Worm (Caenorhabditis elegans) whole organism, young adult: ENCODE data around the gene sru-39.

ENCODE experiments used
- B0035.1 ChIP-seq: sonication (generic microtip); optimal IDR thresholded peaks from 2 replicates; lab custom pipeline; 2016; ENCODE audit warnings: missing genetic modification characterization, mild to moderate bottlenecking, missing compliant biosample characterization, missing genotype, missing genetic modification reagents
- B0261.1 ChIP-seq: sonication (generic microtip); optimal IDR thresholded peaks from 2 replicates; lab custom pipeline; 2016; ENCODE audit warnings: mild to moderate bottlenecking, missing genetic modification characterization, moderate library complexity, missing compliant biosample characterization
- B0336.3 ChIP-seq: fragments of 200-800 bp; sonication (Bioruptor generic); IDR thresholded peaks from 2 replicates; pipeline ENCODE4 v1.3.6; 2022; ENCODE audit warnings: missing genetic modification characterization, missing compliant biosample characterization
- C06A6.2 ChIP-seq: fragments of 200-800 bp; sonication (Bioruptor generic); conservative IDR thresholded peaks from 2 replicates; pipeline ENCODE4 v1.3.6; 2022; ENCODE audit warnings: missing genetic modification characterization, missing compliant biosample characterization
- F10E7.11 ChIP-seq: sonication (generic microtip); optimal IDR thresholded peaks from 2 replicates; lab custom pipeline; 2017; ENCODE audit warnings: mild to moderate bottlenecking, missing genetic modification characterization, moderate library complexity, missing compliant biosample characterization
- F39B2.1 ChIP-seq: fragments of 200-800 bp; sonication (Bioruptor generic); IDR thresholded peaks from 2 replicates; pipeline ENCODE4 v1.3.6; 2022; ENCODE audit warnings: missing genetic modification reagents, missing genetic modification characterization, missing compliant biosample characterization
- F49E8.2 ChIP-seq: sonication (generic microtip); optimal IDR thresholded peaks from 3 replicates; lab custom pipeline; 2017; ENCODE audit warnings: missing genetic modification characterization, mild to moderate bottlenecking, missing compliant biosample characterization, antibody characterized with exemption, moderate library complexity; ENCODE audit not compliant: insufficient read depth
- F55B11.4 ChIP-seq: sonication (generic microtip); optimal IDR thresholded peaks from 2 replicates; lab custom pipeline; 2016; ENCODE audit warnings: missing compliant biosample characterization, missing genetic modification characterization, borderline replicate concordance; ENCODE audit not compliant: insufficient read depth
- F57C9.4 ChIP-seq: sonication (generic microtip); optimal IDR thresholded peaks from 2 replicates; lab custom pipeline; 2017; ENCODE audit warnings: mild to moderate bottlenecking, missing genetic modification characterization, missing compliant biosample characterization
- K11D2.4 ChIP-seq: fragments of 200-800 bp; sonication (Bioruptor generic); IDR thresholded peaks from 2 replicates; pipeline ENCODE4 v1.3.6; 2022; ENCODE audit warnings: missing genetic modification reagents, missing genetic modification characterization, missing compliant biosample characterization
- Y53F4B.3 ChIP-seq: fragments of 200-800 bp; sonication (Bioruptor generic); IDR thresholded peaks from 2 replicates; pipeline ENCODE4 v1.3.6; 2022; ENCODE audit warnings: missing genetic modification reagents, missing genetic modification characterization, missing compliant biosample characterization
- Y79H2A.3 ChIP-seq: fragments of 200-800 bp; sonication (Bioruptor generic); conservative IDR thresholded peaks from 2 replicates; pipeline ENCODE4 v1.3.6; 2022; ENCODE audit warnings: missing genetic modification reagents, missing genetic modification characterization, missing compliant biosample characterization
- ZK185.1 ChIP-seq: sonication (generic microtip); optimal IDR thresholded peaks from 2 replicates; lab custom pipeline; 2016; ENCODE audit warnings: mild to moderate bottlenecking, missing genetic modification characterization, missing compliant biosample characterization; ENCODE audit not compliant: poor library complexity, severe bottlenecking
- aptf-2 ChIP-seq: fragments of 200-800 bp; sonication (Bioruptor generic); conservative IDR thresholded peaks from 2 replicates; pipeline ENCODE4 v1.3.6; 2022; ENCODE audit warnings: missing genetic modification reagents, missing genetic modification characterization, missing compliant biosample characterization
- aptf-3 ChIP-seq: fragments of 200-800 bp; sonication (Bioruptor generic); IDR thresholded peaks from 2 replicates; pipeline ENCODE4 v1.3.6; 2022; ENCODE audit warnings: missing genetic modification characterization, missing compliant biosample characterization
- athp-1 ChIP-seq: sonication (generic microtip); optimal IDR thresholded peaks from 2 replicates; lab custom pipeline; 2017; ENCODE audit warnings: mild to moderate bottlenecking, missing genetic modification characterization, missing compliant biosample characterization
- attf-5 ChIP-seq: fragments of 200-800 bp; sonication (Bioruptor generic); optimal IDR thresholded peaks from 2 replicates; lab custom pipeline; 2018; ENCODE audit warnings: mild to moderate bottlenecking, missing genetic modification characterization, missing compliant biosample characterization
- cebp-1 ChIP-seq, 2 experiments: fragments of 200-800 bp in 1 of 2; sonication (Bioruptor generic) in 1 of 2; sonication (generic microtip) in 1 of 2; IDR thresholded peaks in 1 of 2; optimal IDR thresholded peaks in 1 of 2; 2 replicates each; pipeline versions ENCODE4 v1.3.6 to Lab custom; 2017 to 2022; ENCODE audit warnings: missing compliant biosample characterization in 2 of 2, missing genetic modification characterization in 2 of 2, mild to moderate bottlenecking in 1 of 2, missing genetic modification reagents in 1 of 2, moderate library complexity in 1 of 2
- ceh-100 ChIP-seq: fragments of 200-800 bp; sonication (Bioruptor generic); IDR thresholded peaks from 2 replicates; pipeline ENCODE4 v1.3.6; 2022; ENCODE audit warnings: missing genetic modification reagents, missing genetic modification characterization, missing compliant biosample characterization
- ceh-91 ChIP-seq: fragments of 200-800 bp; sonication (Bioruptor generic); IDR thresholded peaks from 2 replicates; pipeline ENCODE4 v1.3.6; 2022; ENCODE audit warnings: missing genetic modification reagents, missing genetic modification characterization, missing compliant biosample characterization
- chd-7 ChIP-seq: sonication (generic microtip); optimal IDR thresholded peaks from 2 replicates; lab custom pipeline; 2016; ENCODE audit warnings: mild to moderate bottlenecking, missing genetic modification characterization, moderate library complexity, missing compliant biosample characterization
- dox-1 ChIP-seq: fragments of 200-800 bp; sonication (Bioruptor generic); IDR thresholded peaks from 2 replicates; pipeline ENCODE4 v1.3.6; 2022; ENCODE audit warnings: missing genetic modification reagents, missing genetic modification characterization, missing compliant biosample characterization
- dpff-1 ChIP-seq: sonication (generic microtip); optimal IDR thresholded peaks from 2 replicates; lab custom pipeline; 2017; ENCODE audit warnings: mild to moderate bottlenecking, missing genetic modification characterization, missing compliant biosample characterization
- egrh-3 ChIP-seq: fragments of 200-800 bp; sonication (Bioruptor generic); IDR thresholded peaks from 2 replicates; pipeline ENCODE4 v1.3.6; 2022; ENCODE audit warnings: missing genetic modification reagents, missing genetic modification characterization, missing compliant biosample characterization
- ekl-4 ChIP-seq: fragments of 200-800 bp; sonication (Bioruptor generic); IDR thresholded peaks from 2 replicates; pipeline ENCODE4 v1.3.6; 2022; ENCODE audit warnings: missing genetic modification reagents, missing genetic modification characterization, missing compliant biosample characterization
- ets-4 ChIP-seq: fragments of 200-800 bp; sonication (Bioruptor generic); optimal IDR thresholded peaks from 2 replicates; lab custom pipeline; 2018; ENCODE audit warnings: mild to moderate bottlenecking, missing genetic modification characterization, missing compliant biosample characterization
- him-1 ChIP-seq: sonication (generic microtip); optimal IDR thresholded peaks from 2 replicates; lab custom pipeline; 2016; ENCODE audit warnings: missing genotype, missing genetic modification reagents, missing genetic modification characterization, missing compliant biosample characterization
- hlh-26 ChIP-seq: fragments of 200-800 bp; sonication (Bioruptor generic); conservative IDR thresholded peaks from 2 replicates; pipeline ENCODE4 v1.3.6; 2022; ENCODE audit warnings: missing genetic modification reagents, missing genetic modification characterization, missing compliant biosample characterization
- lin-35 ChIP-seq, 3 experiments: fragments of 150-350 bp in 2 of 3; sonication (generic microtip) in 1 of 3; optimal IDR thresholded peaks; 2 replicates each; lab custom pipeline; 2014 to 2018; ENCODE audit warnings: missing biosample characterization in 3 of 3, missing genetic modification characterization in 3 of 3, missing genetic modification reagents in 3 of 3
- lin-54 ChIP-seq: fragments of 200-800 bp; sonication (Bioruptor generic); optimal IDR thresholded peaks from 2 replicates; lab custom pipeline; 2018; ENCODE audit warnings: mild to moderate bottlenecking, missing genetic modification characterization, missing compliant biosample characterization
- lsl-1 ChIP-seq: fragments of 200-800 bp; sonication (Bioruptor generic); optimal IDR thresholded peaks from 2 replicates; lab custom pipeline; 2018; ENCODE audit warnings: mild to moderate bottlenecking, missing genetic modification characterization, moderate library complexity, missing compliant biosample characterization
- madf-3 ChIP-seq: fragments of 200-800 bp; sonication (Bioruptor generic); IDR thresholded peaks from 2 replicates; pipeline ENCODE4 v1.3.6; 2022; ENCODE audit warnings: missing genetic modification reagents, missing genetic modification characterization, missing compliant biosample characterization
- madf-6 ChIP-seq: fragments of 200-800 bp; sonication (Bioruptor generic); IDR thresholded peaks from 2 replicates; pipeline ENCODE4 v1.3.6; 2022; ENCODE audit warnings: missing genetic modification reagents, missing genetic modification characterization, missing compliant biosample characterization
- mxl-1 ChIP-seq: sonication (generic microtip); optimal IDR thresholded peaks from 2 replicates; lab custom pipeline; 2016; ENCODE audit warnings: missing genetic modification characterization, missing compliant biosample characterization
- nfya-2 ChIP-seq: fragments of 200-800 bp; sonication (Bioruptor generic); IDR thresholded peaks from 2 replicates; pipeline ENCODE4 v1.3.6; 2022; ENCODE audit warnings: missing genetic modification reagents, missing genetic modification characterization, missing compliant biosample characterization
- nfyb-1 ChIP-seq: fragments of 200-800 bp; sonication (Bioruptor generic); IDR thresholded peaks from 2 replicates; pipeline ENCODE4 v1.3.6; 2022; ENCODE audit warnings: missing genetic modification reagents, missing genetic modification characterization, missing compliant biosample characterization
- nhr-179 ChIP-seq: sonication (generic microtip); optimal IDR thresholded peaks from 2 replicates; lab custom pipeline; 2016; ENCODE audit warnings: mild to moderate bottlenecking, missing genetic modification characterization, missing compliant biosample characterization
- nhr-27 ChIP-seq: fragments of 200-800 bp; sonication (Bioruptor generic); optimal IDR thresholded peaks from 2 replicates; lab custom pipeline; 2018; ENCODE audit warnings: mild to moderate bottlenecking, missing genetic modification characterization, moderate library complexity, missing compliant biosample characterization
- pha-4 ChIP-seq: fragments of 150-350 bp; sonication (generic microtip); optimal IDR thresholded peaks from 2 replicates; lab custom pipeline; 2014; ENCODE audit warnings: missing biosample characterization, missing genetic modification reagents, missing genetic modification characterization
- rec-8 ChIP-seq, 2 experiments: sonication (generic microtip); optimal IDR thresholded peaks; 2 replicates each; lab custom pipeline; 2016; ENCODE audit warnings: mild to moderate bottlenecking in 2 of 2, missing genetic modification characterization in 2 of 2, missing genetic modification reagents in 2 of 2, missing genotype in 2 of 2, missing biosample characterization in 1 of 2, missing compliant biosample characterization in 1 of 2, moderate library complexity in 1 of 2
- sdz-38 ChIP-seq: sonication (generic microtip); optimal IDR thresholded peaks from 2 replicates; lab custom pipeline; 2016; ENCODE audit warnings: missing genotype, missing genetic modification characterization, missing compliant biosample characterization
- sea-2 ChIP-seq: fragments of 200-800 bp; sonication (Bioruptor generic); IDR thresholded peaks from 2 replicates; pipeline ENCODE4 v1.3.6; 2022; ENCODE audit warnings: missing genetic modification characterization, missing compliant biosample characterization
- snpc-1.1 ChIP-seq: sonication (generic microtip); optimal IDR thresholded peaks from 2 replicates; lab custom pipeline; 2017; ENCODE audit warnings: missing genetic modification characterization, mild to moderate bottlenecking, missing compliant biosample characterization, antibody characterized with exemption, moderate library complexity, missing genotype, missing genetic modification reagents; ENCODE audit not compliant: insufficient read depth
- tlf-1 ChIP-seq: fragments of 200-800 bp; sonication (Bioruptor generic); optimal IDR thresholded peaks from 2 replicates; lab custom pipeline; 2018; ENCODE audit warnings: mild to moderate bottlenecking, missing genetic modification characterization, missing compliant biosample characterization
- zfh-2 ChIP-seq: fragments of 200-800 bp; sonication (Bioruptor generic); conservative IDR thresholded peaks from 2 replicates; pipeline ENCODE4 v1.3.6; 2022; ENCODE audit warnings: missing genetic modification reagents, missing genetic modification characterization, missing compliant biosample characterization
- zim-3 ChIP-seq: sonication (generic microtip); optimal IDR thresholded peaks from 2 replicates; lab custom pipeline; 2017; ENCODE audit warnings: mild to moderate bottlenecking, missing genetic modification characterization, moderate library complexity, missing compliant biosample characterization
- ztf-3 ChIP-seq: fragments of 200-800 bp; sonication (Bioruptor generic); optimal IDR thresholded peaks from 2 replicates; lab custom pipeline; 2018; ENCODE audit warnings: mild to moderate bottlenecking, missing genetic modification characterization, missing compliant biosample characterization

sru-39 gene

ce11 chrV:9786721-9787131 lies 16.6 kb upstream of the sru-39 start, which contains the start of gene F46B6.6:
Gene F46B6.6, minus strand, starts transcription at chrV:9786868.
- TF ChIP-seq aptf-2 (GFP tag; lab: Robert Waterston, UW) (no peak), B0261.1 (tag; lab: Kevin White, UChicago) (no peak), F57C9.4 (no peak), chd-7 (tag; lab: Kevin White, UChicago) (peak; percentile 80), ztf-3 (GFP tag; lab: Kevin White, UChicago) (peak; percentile 8), hlh-26 (GFP tag; lab: Robert Waterston, UW) (no peak), ets-4 (GFP tag; lab: Kevin White, UChicago) (no peak), attf-5 (peak; percentile 41), snpc-1.1 (peak; percentile 11), lin-35 (GFP tag; optimal IDR thresholded peaks at IDR 0.05; lab: Kevin White, UChicago) (peak in 1 of 3 experiments; percentile 24), him-1 (tag; lab: Kevin White, UChicago) (no peak), madf-6 (GFP tag; lab: Robert Waterston, UW) (peak; percentile 29; the same call in 1 of the 2 replicates), Y79H2A.3 (GFP tag; lab: Robert Waterston, UW) (no peak), zim-3 (tag; lab: Kevin White, UChicago) (peak; percentile 52), B0035.1 (peak; percentile 3), nhr-27 (tag; lab: Kevin White, UChicago) (peak; percentile 22), K11D2.4 (GFP tag; lab: Robert Waterston, UW) (peak; percentile 41; the same call in 1 of the 2 replicates), aptf-3 (no peak), ceh-100 (GFP tag; lab: Robert Waterston, UW) (no peak), lin-54 (GFP tag; lab: Kevin White, UChicago) (peak; percentile 21), B0336.3 (GFP tag; lab: Robert Waterston, UW) (peak; percentile 47; the same call in 1 of the 2 replicates), F49E8.2 (tag; lab: Kevin White, UChicago) (peak; percentile 53), ZK185.1 (tag; lab: Kevin White, UChicago) (no peak), C06A6.2 (0 out of 2 replicates have a peak, but pooled peaks have one; percentile 10), dox-1 (GFP tag; lab: Robert Waterston, UW) (no peak), tlf-1 (peak; percentile 12), ceh-91 (GFP tag; lab: Robert Waterston, UW) (no peak), cebp-1 (GFP tag; IDR thresholded peaks at IDR 0.05; lab: Robert Waterston, UW) (no peak), cebp-1 (tag; optimal IDR thresholded peaks at IDR 0.05; lab: Kevin White, UChicago) (peak; percentile 54), sdz-38 (tag; lab: Kevin White, UChicago) (no peak), nhr-179 (tag; lab: Kevin White, UChicago) (no peak), ekl-4 (GFP tag; lab: Robert Waterston, UW) (peak; percentile 50; the same call in 1 of the 2 replicates), rec-8 (tag; optimal IDR thresholded peaks at IDR 0.05; lab: Kevin White, UChicago) (peak in 1 of 2 experiments; percentile 12), zfh-2 (GFP tag; lab: Robert Waterston, UW) (no peak), nfya-2 (GFP tag; lab: Robert Waterston, UW) (no peak), F10E7.11 (tag; lab: Kevin White, UChicago) (peak; percentile 13), lsl-1 (peak; percentile 12), mxl-1 (tag; lab: Kevin White, UChicago) (no peak), Y53F4B.3 (GFP tag; lab: Robert Waterston, UW) (no peak), nfyb-1 (0 out of 2 replicates have a peak, but pooled peaks have one; percentile 54), egrh-3 (GFP tag; lab: Robert Waterston, UW) (no peak), sea-2 (GFP tag; lab: Robert Waterston, UW) (no peak), pha-4 (no peak), dpff-1 (no peak), F39B2.1 (GFP tag; lab: Robert Waterston, UW) (no peak), madf-3 (peak; percentile 60; the same call in 1 of the 2 replicates), athp-1 (tag; lab: Kevin White, UChicago) (peak; percentile 62), F55B11.4 (tag; lab: Kevin White, UChicago) (no peak)
